Fruit fly (Drosophila melanogaster): ENCODE data around the gene Sol1.

DNA sequence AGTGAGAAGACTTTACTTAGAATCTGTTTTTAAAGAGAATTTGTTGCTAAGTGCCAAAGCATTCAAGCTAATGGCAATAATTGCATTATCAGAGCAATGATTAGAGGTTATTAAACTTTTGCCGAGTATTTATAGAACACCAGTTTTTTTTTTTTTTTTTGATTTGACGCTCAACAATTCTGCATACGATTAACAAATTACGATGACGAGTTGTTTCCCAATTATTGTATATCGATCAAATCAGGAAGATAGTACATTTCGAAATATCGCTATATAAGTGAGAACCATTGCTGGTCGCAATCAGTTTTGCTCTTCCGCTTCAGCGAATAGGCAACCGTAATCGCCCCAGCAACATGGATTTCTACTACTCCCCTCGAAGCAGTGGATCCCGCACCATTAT, 12.2 kb upstream of the Sol1 start, which contains the start of gene GstD4:
- TF ChIP-seq usp (GFP tag; optimal IDR thresholded peaks at IDR 0.05) (no peak), CG8478 (optimal IDR thresholded peaks at IDR 0.05) (no peak), EcR (GFP tag; optimal IDR thresholded peaks at IDR 0.05) (no peak), psq (optimal IDR thresholded peaks at IDR 0.05) (no peak), Dll (optimal IDR thresholded peaks at IDR 0.05) (no peak), pan (optimal IDR thresholded peaks at IDR 0.05) (no peak)
